Worm (Caenorhabditis elegans) whole organism, late embryonic: ENCODE measurements around the gene C25E10.7.

Source experiments
- C08G9.2 ChIP-seq: sonication (generic microtip); optimal IDR thresholded peaks from 2 replicates; lab custom pipeline; 2016; ENCODE audit warnings: mild to moderate bottlenecking, missing genetic modification characterization, moderate library complexity, missing compliant biosample characterization
- T23F11.4 ChIP-seq: fragments of 200-800 bp; sonication (Bioruptor generic); optimal IDR thresholded peaks from 2 replicates; lab custom pipeline; 2018; ENCODE audit warnings: mild to moderate bottlenecking, missing genetic modification characterization, missing compliant biosample characterization
- Y22D7AL.16 ChIP-seq: sonication (generic microtip); optimal IDR thresholded peaks from 2 replicates; lab custom pipeline; 2016; ENCODE audit warnings: missing genetic modification characterization, missing compliant biosample characterization
- ama-1 ChIP-seq: fragments of 150-350 bp; optimal IDR thresholded peaks from 2 replicates; lab custom pipeline; 2014
- ceh-19 ChIP-seq: fragments of 200-800 bp; sonication (Bioruptor generic); optimal IDR thresholded peaks from 2 replicates; lab custom pipeline; 2018; ENCODE audit warnings: mild to moderate bottlenecking, missing genetic modification characterization, missing compliant biosample characterization
- ceh-22 ChIP-seq: sonication (generic microtip); optimal IDR thresholded peaks from 2 replicates; lab custom pipeline; 2017; ENCODE audit warnings: missing biosample characterization, missing genetic modification characterization
- ceh-24 ChIP-seq: sonication (generic microtip); optimal IDR thresholded peaks from 2 replicates; lab custom pipeline; 2016; ENCODE audit warnings: mild to moderate bottlenecking, missing genetic modification characterization, missing compliant biosample characterization
- ceh-30 ChIP-seq: fragments of 150-350 bp; optimal IDR thresholded peaks from 2 replicates; lab custom pipeline; 2014; ENCODE audit warnings: missing biosample characterization, missing genetic modification characterization
- ceh-31 ChIP-seq: sonication (generic microtip); optimal IDR thresholded peaks from 2 replicates; lab custom pipeline; 2016; ENCODE audit warnings: missing genetic modification characterization, missing compliant biosample characterization
- ceh-48 ChIP-seq: sonication (generic microtip); optimal IDR thresholded peaks from 2 replicates; lab custom pipeline; 2016; ENCODE audit warnings: missing genetic modification characterization, inconsistent platforms, missing compliant biosample characterization
- ceh-6 ChIP-seq: fragments of 200-800 bp; sonication (Bioruptor generic); optimal IDR thresholded peaks from 2 replicates; lab custom pipeline; 2018; ENCODE audit warnings: mild to moderate bottlenecking, missing genetic modification characterization, missing compliant biosample characterization
- che-1 ChIP-seq: sonication (generic microtip); optimal IDR thresholded peaks from 2 replicates; lab custom pipeline; 2016; ENCODE audit warnings: mild to moderate bottlenecking, missing genetic modification characterization, missing compliant biosample characterization
- dve-1 ChIP-seq: sonication (generic microtip); optimal IDR thresholded peaks from 2 replicates; lab custom pipeline; 2017; ENCODE audit warnings: antibody characterized with exemption, mild to moderate bottlenecking, missing genetic modification characterization, missing compliant biosample characterization
- elt-4 ChIP-seq: sonication (generic microtip); optimal IDR thresholded peaks from 2 replicates; lab custom pipeline; 2016; ENCODE audit warnings: missing genetic modification characterization, missing compliant biosample characterization
- ets-4 ChIP-seq: sonication (generic microtip); optimal IDR thresholded peaks from 2 replicates; lab custom pipeline; 2016; ENCODE audit warnings: missing genetic modification characterization, missing compliant biosample characterization
- eyg-1 ChIP-seq: sonication (generic microtip); optimal IDR thresholded peaks from 2 replicates; lab custom pipeline; 2016; ENCODE audit warnings: missing genotype, missing genetic modification characterization, missing compliant biosample characterization
- gmeb-2 ChIP-seq: sonication (generic microtip); optimal IDR thresholded peaks from 2 replicates; lab custom pipeline; 2016; ENCODE audit warnings: missing genetic modification characterization, inconsistent platforms, missing compliant biosample characterization
- hlh-30 ChIP-seq: sonication (generic microtip); optimal IDR thresholded peaks from 2 replicates; lab custom pipeline; 2017; ENCODE audit warnings: antibody characterized with exemption, missing genetic modification characterization, missing compliant biosample characterization; ENCODE audit not compliant: insufficient read depth
- hlh-6 ChIP-seq: sonication (generic microtip); optimal IDR thresholded peaks from 2 replicates; lab custom pipeline; 2016; ENCODE audit warnings: missing genotype, missing genetic modification characterization, missing compliant biosample characterization
- hlh-8 ChIP-seq: sonication (generic microtip); optimal IDR thresholded peaks from 2 replicates; lab custom pipeline; 2016; ENCODE audit warnings: missing genotype, missing genetic modification characterization, missing compliant biosample characterization
- lim-6 ChIP-seq: sonication (generic microtip); optimal IDR thresholded peaks from 2 replicates; lab custom pipeline; 2016; ENCODE audit warnings: missing genetic modification characterization, missing compliant biosample characterization
- lin-11 ChIP-seq: fragments of 200-800 bp; sonication (Bioruptor generic); optimal IDR thresholded peaks from 2 replicates; lab custom pipeline; 2018; ENCODE audit warnings: mild to moderate bottlenecking, missing genetic modification characterization, missing compliant biosample characterization
- madf-2 ChIP-seq: sonication (generic microtip); optimal IDR thresholded peaks from 2 replicates; lab custom pipeline; 2017; ENCODE audit warnings: missing genetic modification characterization, missing compliant biosample characterization
- nhr-11 ChIP-seq: fragments of 150-350 bp; optimal IDR thresholded peaks from 2 replicates; lab custom pipeline; 2014; ENCODE audit warnings: missing biosample characterization, missing genetic modification characterization
- nhr-232 ChIP-seq: sonication (generic microtip); optimal IDR thresholded peaks from 2 replicates; lab custom pipeline; 2016; ENCODE audit warnings: missing genetic modification characterization, missing compliant biosample characterization
- odd-2 ChIP-seq: sonication (generic microtip); optimal IDR thresholded peaks from 2 replicates; lab custom pipeline; 2017; ENCODE audit warnings: antibody characterized with exemption, mild to moderate bottlenecking, missing genetic modification characterization, missing compliant biosample characterization
- pag-3 ChIP-seq: sonication (generic microtip); optimal IDR thresholded peaks from 2 replicates; lab custom pipeline; 2016; ENCODE audit warnings: missing compliant biosample characterization, missing genetic modification characterization, borderline replicate concordance
- pha-4 ChIP-seq: fragments of 150-350 bp; optimal IDR thresholded peaks from 2 replicates; lab custom pipeline; 2018; ENCODE audit warnings: missing biosample characterization, missing genetic modification reagents, missing genetic modification characterization
- pqm-1 ChIP-seq: sonication (generic microtip); optimal IDR thresholded peaks from 2 replicates; lab custom pipeline; 2016; ENCODE audit warnings: missing genetic modification characterization, missing compliant biosample characterization
- rnt-1 ChIP-seq: sonication (generic microtip); optimal IDR thresholded peaks from 2 replicates; lab custom pipeline; 2016; ENCODE audit warnings: missing genetic modification characterization, missing compliant biosample characterization
- tbx-2 ChIP-seq: sonication (generic microtip); optimal IDR thresholded peaks from 2 replicates; lab custom pipeline; 2016; ENCODE audit warnings: missing genetic modification characterization, missing compliant biosample characterization
- tbx-7 ChIP-seq: sonication (generic microtip); optimal IDR thresholded peaks from 2 replicates; lab custom pipeline; 2016; ENCODE audit warnings: missing genotype, missing genetic modification characterization, missing compliant biosample characterization
- ttx-3 ChIP-seq: sonication (generic microtip); optimal IDR thresholded peaks from 2 replicates; lab custom pipeline; 2016; ENCODE audit warnings: missing genetic modification reagents, missing genetic modification characterization, missing compliant biosample characterization
- unc-86 ChIP-seq: sonication (generic microtip); optimal IDR thresholded peaks from 2 replicates; lab custom pipeline; 2016; ENCODE audit warnings: missing genetic modification characterization, missing compliant biosample characterization
- zip-5 ChIP-seq: sonication (generic microtip); optimal IDR thresholded peaks from 2 replicates; lab custom pipeline; 2016; ENCODE audit warnings: missing genetic modification characterization, missing compliant biosample characterization
- ztf-16 ChIP-seq: sonication (generic microtip); optimal IDR thresholded peaks from 2 replicates; lab custom pipeline; 2017; ENCODE audit warnings: missing genetic modification characterization, missing compliant biosample characterization

Gene C25E10.7

DNA sequence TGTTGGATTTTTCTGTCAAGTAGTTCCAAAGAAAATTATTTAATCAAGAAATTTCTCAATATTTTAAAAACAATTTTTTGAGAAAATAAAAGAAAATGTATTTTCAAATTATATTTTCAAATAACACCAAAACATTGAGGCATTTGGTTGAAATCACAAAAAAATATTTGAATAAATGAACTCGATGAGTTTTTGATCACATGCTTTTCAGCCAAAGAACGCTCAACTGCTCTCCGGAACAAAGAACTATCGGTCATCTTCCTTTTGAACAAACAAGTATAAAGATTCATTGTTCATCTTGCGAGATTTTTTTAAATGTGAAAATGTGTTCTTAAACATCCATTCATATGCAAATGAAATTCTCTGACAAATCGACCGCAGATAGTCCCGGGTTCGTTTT, 44.0 kb upstream of the C25E10.7 start:
- TF ChIP-seq ceh-31 (tag; lab: Kevin White, UChicago) = no peak
- no peak for TF ChIP-seq odd-2 (tag; lab: Kevin White, UChicago)
- no peak for TF ChIP-seq ama-1 (lab: Kevin White, UChicago)
- no peak for TF ChIP-seq che-1 (tag; lab: Kevin White, UChicago)
- no peak for TF ChIP-seq hlh-8 (tag; lab: Kevin White, UChicago)
- no peak for TF ChIP-seq ceh-48 (tag; lab: Kevin White, UChicago)

DNA sequence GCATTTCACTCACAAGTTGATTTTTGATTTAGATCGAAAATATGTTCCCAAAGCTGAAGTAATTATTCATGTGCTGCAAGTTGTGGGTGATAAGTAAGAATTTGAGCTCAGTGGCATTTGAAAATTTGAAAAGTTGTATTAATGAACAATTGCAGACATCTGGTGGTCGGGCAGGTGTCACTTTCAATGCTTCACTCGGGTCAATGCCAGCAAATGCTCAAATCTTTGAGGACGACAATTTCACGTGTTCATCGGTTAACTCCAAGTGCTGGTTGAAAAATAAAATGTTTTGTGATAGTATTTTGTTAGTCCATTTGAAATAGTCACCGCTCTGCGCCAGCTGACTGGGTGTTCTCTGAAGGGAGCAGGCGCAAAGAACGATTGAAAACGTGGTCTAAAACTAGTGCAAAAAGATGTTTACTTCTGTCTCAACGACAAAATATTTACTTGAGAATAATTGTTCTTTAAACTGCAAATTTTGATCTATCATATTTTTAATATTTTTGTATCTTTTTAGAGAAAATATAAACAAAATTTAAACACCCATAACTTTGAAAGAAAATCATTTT, 43.1 kb upstream of the C25E10.7 start:
- no peak for TF ChIP-seq hlh-6 (tag; lab: Kevin White, UChicago)

DNA sequence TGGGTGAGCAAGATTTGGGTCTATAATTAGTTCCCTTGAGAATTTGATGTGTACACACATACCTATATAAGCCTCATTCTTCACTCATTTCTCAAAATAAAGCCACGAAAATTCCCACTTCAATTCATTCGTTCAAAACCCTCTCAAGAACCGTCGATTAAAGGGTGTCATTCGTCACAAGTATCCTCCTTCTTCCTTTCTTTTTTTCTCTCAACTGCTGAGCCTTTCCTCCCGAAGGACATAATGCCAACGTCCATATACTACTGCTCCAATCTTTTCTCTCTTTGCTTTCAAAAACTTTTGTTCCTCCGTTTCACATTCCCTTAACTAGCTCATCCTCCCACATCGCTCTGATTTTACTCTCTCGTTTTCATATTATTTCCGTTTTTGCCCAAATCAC, 41.2 kb upstream of the C25E10.7 start, which contains the start of gene T27E4.1:
Gene T27E4.1, plus strand, starts transcription at position 137 of the 400 bp plus-strand sequence.
- TF ChIP-seq zip-5 (no peak), tbx-7 (tag; lab: Kevin White, UChicago) (no peak), ztf-16 (tag; lab: Kevin White, UChicago) (no peak), nhr-11 (tag; lab: Kevin White, UChicago) (no peak), unc-86 (tag; lab: Kevin White, UChicago) (no peak), ttx-3 (tag; lab: Kevin White, UChicago) (no peak), ceh-22 (tag; lab: Kevin White, UChicago) (no peak), pha-4 (tag; lab: Kevin White, UChicago) (no peak), tbx-2 (tag; lab: Kevin White, UChicago) (no peak), ceh-6 (no peak)

DNA sequence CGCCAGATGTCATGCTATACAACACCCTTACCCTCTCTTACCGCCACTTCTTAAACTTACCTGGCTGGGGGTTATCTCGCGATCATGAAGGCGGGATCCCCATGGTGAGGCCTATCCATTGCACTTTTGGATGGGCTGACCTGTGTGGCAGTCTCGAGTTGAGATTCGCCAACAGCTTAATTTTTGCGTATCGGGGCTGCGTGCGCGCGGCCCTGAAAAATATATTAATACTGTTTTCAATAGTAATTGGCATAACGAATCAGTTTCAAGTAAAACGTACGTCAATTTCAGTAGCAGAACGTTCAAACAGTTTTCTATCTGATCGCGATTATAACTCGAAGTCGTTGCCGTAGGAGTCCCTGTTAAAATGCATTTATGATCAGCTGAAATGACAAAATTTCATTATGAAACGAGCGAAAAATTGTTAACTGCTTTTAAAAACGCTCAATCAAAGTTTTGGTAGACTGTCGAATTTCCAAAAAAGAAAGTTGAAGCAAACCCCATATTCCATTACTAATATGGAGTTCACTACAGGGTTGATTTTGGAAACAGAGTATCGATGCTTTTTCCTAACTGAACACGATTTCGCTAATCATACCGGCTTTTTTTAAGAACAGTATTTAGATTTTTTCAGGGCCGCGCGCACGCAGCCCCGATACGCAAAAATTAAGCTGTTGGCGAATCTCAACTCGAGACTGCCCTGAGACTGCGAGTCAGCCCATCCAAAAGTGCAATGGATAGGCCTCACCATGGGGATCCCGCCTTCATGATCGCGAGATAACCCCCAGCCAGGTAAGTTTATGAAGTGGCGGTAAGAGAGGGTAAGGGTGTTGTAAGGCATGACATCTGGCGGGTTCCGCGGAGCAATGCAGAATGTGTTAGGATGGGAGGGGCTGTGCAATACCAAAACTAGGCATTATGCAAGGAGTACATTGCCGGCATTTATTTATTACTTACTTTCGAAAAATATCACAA, 40.1 kb upstream of the C25E10.7 start:
- TF ChIP-seq ceh-30 (tag; lab: Kevin White, UChicago) = peak; percentile 35
- TF ChIP-seq, all 69 proteins: peak for 1; not testable (repeated sequence) for 68

DNA sequence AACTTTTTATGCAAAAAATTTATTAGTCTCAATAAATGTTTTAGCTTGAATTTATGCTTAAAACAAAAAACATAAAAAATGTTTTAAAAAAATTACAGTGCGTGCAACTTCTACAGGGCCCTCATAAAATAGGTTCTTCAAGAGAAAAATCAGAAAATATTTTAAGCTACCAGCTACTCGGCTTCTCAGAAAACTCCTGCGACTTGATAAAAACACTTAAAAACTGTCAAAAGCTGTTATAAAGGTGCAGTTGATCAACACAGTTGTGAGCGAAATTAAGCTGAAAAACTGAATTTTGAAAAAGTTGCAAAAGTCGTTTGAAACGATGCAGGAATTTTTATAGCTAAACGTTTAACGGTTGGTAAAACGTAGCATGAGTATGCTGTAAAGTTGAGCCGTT, 37.8 kb upstream of the C25E10.7 start:
- TF ChIP-seq ceh-6 (no peak), pag-3 (tag; lab: Kevin White, UChicago) (no peak), elt-4 (tag; lab: Kevin White, UChicago) (no peak), ama-1 (lab: Kevin White, UChicago) (peak; percentile 69), eyg-1 (tag; lab: Kevin White, UChicago) (no peak), ceh-30 (tag; lab: Kevin White, UChicago) (peak; percentile 97), gmeb-2 (peak; percentile 13), rnt-1 (tag; lab: Kevin White, UChicago) (peak; percentile 14), madf-2 (tag; lab: Kevin White, UChicago) (no peak), Y22D7AL.16 (tag; lab: Kevin White, UChicago) (no peak), T23F11.4 (GFP tag; lab: Kevin White, UChicago) (peak; percentile 59), ceh-24 (tag; lab: Kevin White, UChicago) (peak; percentile 1), dve-1 (tag; lab: Kevin White, UChicago) (no peak)

DNA sequence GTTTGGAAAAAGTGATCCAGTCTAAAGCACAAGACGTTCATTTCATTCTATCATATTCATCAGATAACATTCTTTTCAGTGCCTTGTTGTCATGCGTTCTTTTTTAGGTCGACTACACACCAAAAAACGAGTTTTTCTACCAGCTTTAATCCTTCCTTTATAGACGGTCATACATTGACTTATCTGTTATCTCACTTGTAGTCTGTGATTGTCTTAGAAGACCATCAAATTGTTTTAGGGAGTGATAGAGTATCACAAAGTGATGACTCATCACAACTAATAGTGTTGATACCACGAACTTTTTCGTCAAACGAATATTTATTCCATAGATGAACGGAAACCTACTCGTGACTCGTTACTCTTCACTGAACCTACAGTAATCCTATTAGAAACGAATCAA, 34.8 kb upstream of the C25E10.7 start:
- TF ChIP-seq ama-1 (lab: Kevin White, UChicago) (no peak), C08G9.2 (no peak), nhr-232 (no peak), ceh-24 (tag; lab: Kevin White, UChicago) (no peak), hlh-30 (tag; lab: Kevin White, UChicago) (no peak), lin-11 (tag; lab: Kevin White, UChicago) (no peak), ceh-30 (tag; lab: Kevin White, UChicago) (no peak), pqm-1 (tag; lab: Kevin White, UChicago) (no peak), ets-4 (tag; lab: Kevin White, UChicago) (no peak), lim-6 (tag; lab: Kevin White, UChicago) (no peak), ceh-19 (GFP tag; lab: Kevin White, UChicago) (no peak)
